Worm (Caenorhabditis elegans): Measurements from ENCODE around the gene zig-12.

- TF ChIP-seq ceh-9 (tag; optimal IDR thresholded peaks at IDR 0.05) = no peak
- no peak for TF ChIP-seq eyg-1 (tag; optimal IDR thresholded peaks at IDR 0.05)
- no peak for TF ChIP-seq tbx-2 (tag; optimal IDR thresholded peaks at IDR 0.05)
- no peak for TF ChIP-seq nhr-11 (tag; optimal IDR thresholded peaks at IDR 0.05)
- no peak for TF ChIP-seq unc-86 (tag; optimal IDR thresholded peaks at IDR 0.05)
These were observed 2.2 kb upstream of the zig-12 start, which contains the start of gene M02D8.5 for ce11 chrX:8761497-8761896.

Measured in whole organism, late embryonic.